Worm (Caenorhabditis elegans): ENCODE measurements around the gene C49C3.7.

C49C3.7 gene

DNA sequence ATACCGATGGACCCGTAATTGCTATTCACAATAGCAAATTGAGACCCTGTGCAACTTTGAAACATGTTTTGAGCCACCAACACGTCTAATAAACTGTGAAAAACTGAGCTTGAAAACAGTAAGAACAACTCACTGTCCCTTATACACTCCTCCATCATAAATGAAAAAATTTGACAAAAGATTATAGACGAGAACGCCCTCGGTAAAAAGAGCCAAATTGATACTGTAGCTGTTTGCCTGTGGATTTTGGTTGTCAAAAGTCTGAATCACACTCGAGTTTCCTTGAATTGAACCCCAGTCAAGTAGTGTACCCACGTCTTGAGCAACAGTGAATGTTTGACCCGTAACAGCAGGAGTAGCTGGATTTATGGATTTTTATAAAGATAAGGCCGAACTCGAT is 8.7 kb downstream of the C49C3.7 start:
- TF ChIP-seq blmp-1 (tag; optimal IDR thresholded peaks at IDR 0.05) (no peak), unc-39 (tag; optimal IDR thresholded peaks at IDR 0.05) (no peak), elt-1 (tag; optimal IDR thresholded peaks at IDR 0.05; ENCODE audit: borderline replicate concordance, insufficient read depth) (no peak), lsy-2 (tag; optimal IDR thresholded peaks at IDR 0.05) (no peak), drap-1 (GFP tag; optimal IDR thresholded peaks at IDR 0.05) (no peak), M03D4.4 (tag; optimal IDR thresholded peaks at IDR 0.05) (no peak), ceh-83 (GFP tag; optimal IDR thresholded peaks at IDR 0.05) (no peak), unc-120 (tag; optimal IDR thresholded peaks at IDR 0.05; ENCODE audit: poor library complexity, severe bottlenecking) (no peak), pha-4 (tag; optimal IDR thresholded peaks at IDR 0.05) (no peak)

DNA sequence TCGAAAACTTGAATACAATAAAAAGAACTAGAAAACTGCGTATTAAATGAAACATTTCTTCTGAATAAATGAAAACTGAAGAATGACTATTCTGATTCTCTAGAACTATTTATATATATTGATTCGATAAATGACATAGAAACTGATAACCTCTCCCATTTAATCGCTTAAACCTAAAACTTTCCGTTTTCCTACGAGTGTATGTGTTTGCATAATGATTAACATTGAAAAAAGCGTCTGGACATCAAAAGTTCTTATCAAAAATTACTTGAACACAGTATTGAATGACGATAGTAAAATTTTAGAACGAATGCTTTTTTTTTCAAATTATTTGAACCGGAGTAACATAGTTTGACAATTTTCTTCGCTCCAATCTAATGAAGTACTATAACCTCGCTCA is 9.8 kb downstream of the C49C3.7 start, which contains the start of gene C49C3.9:
Gene C49C3.9 (minus strand): TSS at position 136 of the 400 bp plus-strand sequence.
- TF ChIP-seq lsy-2 (tag; optimal IDR thresholded peaks at IDR 0.05) (no peak), nhr-76 (tag; optimal IDR thresholded peaks at IDR 0.05) (no peak), mls-2 (tag; optimal IDR thresholded peaks at IDR 0.05) (no peak), ztf-11 (tag; optimal IDR thresholded peaks at IDR 0.05) (no peak), nhr-28 (tag; optimal IDR thresholded peaks at IDR 0.05) (no peak), elt-3 (tag; optimal IDR thresholded peaks at IDR 0.05) (no peak), unc-39 (tag; optimal IDR thresholded peaks at IDR 0.05) (no peak), elt-1 (tag; optimal IDR thresholded peaks at IDR 0.05; ENCODE audit: borderline replicate concordance, insufficient read depth) (no peak), tbx-8 (GFP tag; optimal IDR thresholded peaks at IDR 0.05) (no peak), cnd-1 (tag; optimal IDR thresholded peaks at IDR 0.05) (no peak), snpc-4 (tag; optimal IDR thresholded peaks at IDR 0.05) (no peak), mab-5 (tag; optimal IDR thresholded peaks at IDR 0.05) (no peak)

DNA sequence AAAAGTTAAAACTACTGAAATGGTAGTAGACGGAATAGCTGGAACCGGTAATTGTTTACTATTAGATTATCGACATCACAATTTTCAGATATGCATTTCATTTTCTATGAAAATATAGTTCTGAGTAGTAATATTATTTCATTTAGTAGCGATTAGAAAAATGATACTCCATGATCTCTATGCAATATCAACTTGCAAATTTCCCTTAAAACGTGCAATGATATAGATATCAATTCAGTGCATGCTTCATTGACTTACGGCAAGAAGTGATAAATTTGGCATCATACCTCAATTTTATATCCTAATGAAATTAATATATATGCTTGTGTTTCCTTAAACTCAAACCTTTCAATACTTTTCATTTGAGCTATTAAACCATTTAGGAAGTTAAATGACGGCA is 10.3 kb downstream of the C49C3.7 start, which contains the start of gene C49C3.21:
Gene C49C3.21 (plus strand): TSS at position 301 of the 400 bp plus-strand sequence.
- TF ChIP-seq nhr-2 (tag; optimal IDR thresholded peaks at IDR 0.05): no peak
- TF ChIP-seq nhr-237 (tag; optimal IDR thresholded peaks at IDR 0.05): no peak
- no peak for TF ChIP-seq unc-62 (GFP tag; optimal IDR thresholded peaks at IDR 0.05)
- no peak for TF ChIP-seq elt-1 (tag; optimal IDR thresholded peaks at IDR 0.05; ENCODE audit: borderline replicate concordance, insufficient read depth)
- TF ChIP-seq ztf-11 (tag; optimal IDR thresholded peaks at IDR 0.05): no peak
- no peak for TF ChIP-seq nhr-12 (tag; optimal IDR thresholded peaks at IDR 0.05)
- TF ChIP-seq ceh-39 (tag; optimal IDR thresholded peaks at IDR 0.05): no peak
- no peak for TF ChIP-seq mls-2 (tag; optimal IDR thresholded peaks at IDR 0.05)
- TF ChIP-seq cnd-1 (tag; optimal IDR thresholded peaks at IDR 0.05): no peak
- no peak for TF ChIP-seq ceh-43 (GFP tag; optimal IDR thresholded peaks at IDR 0.05)
- no peak for TF ChIP-seq unc-39 (tag; optimal IDR thresholded peaks at IDR 0.05)
- TF ChIP-seq sptf-1 (tag; optimal IDR thresholded peaks at IDR 0.05): no peak
- TF ChIP-seq mep-1 (tag; optimal IDR thresholded peaks at IDR 0.05): no peak

DNA sequence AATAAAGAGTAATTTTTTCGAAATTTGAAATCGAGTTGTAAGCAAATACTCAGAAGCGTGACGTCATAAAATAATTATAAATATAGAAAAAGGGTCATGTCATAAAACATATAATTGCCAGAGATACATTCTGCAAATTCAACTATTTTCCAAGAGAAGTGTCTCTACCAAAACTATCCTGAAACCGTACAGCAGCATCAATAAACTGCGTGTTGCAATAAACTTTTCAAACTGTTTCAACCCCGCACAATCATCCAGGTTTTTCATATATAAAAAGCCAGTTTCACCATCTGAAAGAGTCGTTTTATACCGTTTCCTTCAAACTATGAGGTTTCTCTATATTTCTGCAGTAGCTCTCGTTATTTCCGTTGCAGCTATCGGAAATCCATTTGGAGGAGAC is 11.1 kb downstream of the C49C3.7 start, which contains the start of gene C49C3.11:
Gene C49C3.11 (plus strand): TSS at position 301 of the 400 bp plus-strand sequence.
- TF ChIP-seq elt-1 (tag; optimal IDR thresholded peaks at IDR 0.05; ENCODE audit: borderline replicate concordance, insufficient read depth) (no peak), lsy-2 (tag; optimal IDR thresholded peaks at IDR 0.05) (no peak), hlh-1 (tag; optimal IDR thresholded peaks at IDR 0.05) (no peak), unc-120 (tag; optimal IDR thresholded peaks at IDR 0.05; ENCODE audit: poor library complexity, severe bottlenecking) (no peak), nhr-76 (tag; optimal IDR thresholded peaks at IDR 0.05) (no peak), sptf-1 (tag; optimal IDR thresholded peaks at IDR 0.05) (no peak), pha-4 (tag; optimal IDR thresholded peaks at IDR 0.05) (no peak), drap-1 (GFP tag; optimal IDR thresholded peaks at IDR 0.05) (no peak), M03D4.4 (tag; optimal IDR thresholded peaks at IDR 0.05) (no peak), unc-62 (GFP tag; optimal IDR thresholded peaks at IDR 0.05) (no peak), mab-5 (tag; optimal IDR thresholded peaks at IDR 0.05) (no peak), nhr-12 (tag; optimal IDR thresholded peaks at IDR 0.05) (no peak), sem-2 (GFP tag; optimal IDR thresholded peaks at IDR 0.05) (no peak), snpc-4 (tag; optimal IDR thresholded peaks at IDR 0.05) (no peak), ces-1 (GFP tag; optimal IDR thresholded peaks at IDR 0.05) (no peak), bed-3 (GFP tag; optimal IDR thresholded peaks at IDR 0.05) (no peak), lin-13 (tag; optimal IDR thresholded peaks at IDR 0.05) (no peak)

DNA sequence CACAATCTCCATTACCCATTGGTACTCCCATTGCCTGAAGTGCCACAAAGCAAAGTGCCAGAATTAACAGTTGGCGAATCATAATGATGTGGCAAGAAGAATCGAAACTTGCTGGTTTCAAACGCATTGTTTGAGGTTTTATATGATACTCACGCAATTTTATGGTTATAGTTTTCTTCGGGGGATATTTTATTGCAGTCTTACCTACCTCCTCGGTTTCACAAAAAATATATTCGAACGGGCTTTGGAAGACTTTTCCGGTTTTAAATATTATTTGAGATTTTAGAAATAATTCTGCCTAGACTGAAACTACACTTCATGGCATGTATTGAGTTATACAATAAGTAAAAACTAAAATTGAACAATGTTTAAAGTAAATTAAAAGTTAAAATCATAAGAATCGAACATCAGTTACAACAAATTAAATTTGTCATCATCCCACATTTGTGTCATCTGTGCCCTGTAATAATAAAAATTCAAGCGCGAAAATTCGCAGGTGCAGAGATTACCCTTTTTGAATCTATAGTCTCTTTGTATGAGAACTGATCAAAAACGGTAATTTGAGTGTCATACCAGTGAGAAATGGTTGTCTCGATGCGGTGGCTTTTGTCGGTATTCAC is 14.3 kb downstream of the C49C3.7 start, which contains the start of the genes clec-197 and clec-198:
Gene clec-197 (minus strand): TSS at position 101 of the 620 bp plus-strand sequence.
Gene clec-198 (plus strand): TSS at position 570 of the 620 bp plus-strand sequence.
- TF ChIP-seq ceh-39 (tag; optimal IDR thresholded peaks at IDR 0.05) (no peak), mls-2 (tag; optimal IDR thresholded peaks at IDR 0.05) (no peak), bed-3 (GFP tag; optimal IDR thresholded peaks at IDR 0.05) (no peak), drap-1 (GFP tag; optimal IDR thresholded peaks at IDR 0.05) (no peak), nhr-12 (tag; optimal IDR thresholded peaks at IDR 0.05) (no peak), blmp-1 (tag; optimal IDR thresholded peaks at IDR 0.05) (no peak), lin-32 (GFP tag; optimal IDR thresholded peaks at IDR 0.05) (no peak), mep-1 (tag; optimal IDR thresholded peaks at IDR 0.05) (no peak), nhr-28 (tag; optimal IDR thresholded peaks at IDR 0.05) (no peak), zip-8 (tag; optimal IDR thresholded peaks at IDR 0.05) (no peak), mab-5 (tag; optimal IDR thresholded peaks at IDR 0.05) (no peak), elt-1 (tag; optimal IDR thresholded peaks at IDR 0.05; ENCODE audit: borderline replicate concordance, insufficient read depth) (no peak), unc-62 (GFP tag; optimal IDR thresholded peaks at IDR 0.05) (no peak), lsy-2 (tag; optimal IDR thresholded peaks at IDR 0.05) (no peak)

Measured in whole organism, mixed stage, embryonic.